Fruit fly (Drosophila melanogaster) whole organism, pupa: Measurements from ENCODE around the gene CG33702.

Experiments
- CG10348 ChIP-seq: fragments of 200-800 bp; sonication (Bioruptor generic); IDR thresholded peaks from 2 replicates; pipeline ENCODE4 v1.3.6; 2022; ENCODE audit warnings: missing biosample characterization, missing genetic modification characterization
- CG12605 ChIP-seq: fragments of 200-800 bp; sonication (Bioruptor generic); IDR thresholded peaks from 2 replicates; pipeline ENCODE4 v1.3.6; 2022; ENCODE audit warnings: missing biosample characterization, missing genetic modification characterization
- CG13204 ChIP-seq: fragments of 200-800 bp; sonication (Bioruptor generic); optimal IDR thresholded peaks from 2 replicates; lab custom pipeline; 2018; ENCODE audit warnings: missing biosample characterization, mild to moderate bottlenecking, missing genetic modification characterization, moderate library complexity
- CG14655 ChIP-seq: fragments of 200-800 bp; sonication (Bioruptor generic); optimal IDR thresholded peaks from 3 replicates; lab custom pipeline; 2017; ENCODE audit warnings: mild to moderate bottlenecking, missing biosample characterization, missing genetic modification reagents, missing genetic modification characterization
- CG15710 ChIP-seq: fragments of 200-800 bp; sonication (Bioruptor generic); optimal IDR thresholded peaks from 2 replicates; lab custom pipeline; 2018; ENCODE audit warnings: missing biosample characterization, mild to moderate bottlenecking, missing genetic modification characterization, moderate library complexity
- CG17806 ChIP-seq: fragments of 200-800 bp; sonication (Bioruptor generic); optimal IDR thresholded peaks from 2 replicates; lab custom pipeline; 2018; ENCODE audit warnings: missing biosample characterization, mild to moderate bottlenecking, missing genetic modification characterization, moderate library complexity
- CG32121 ChIP-seq: fragments of 200-800 bp; sonication (Bioruptor generic); IDR thresholded peaks from 2 replicates; pipeline ENCODE4 v1.3.6; 2022; ENCODE audit warnings: missing biosample characterization, missing genetic modification characterization
- CG34367 ChIP-seq: fragments of 200-800 bp; sonication (Bioruptor generic); optimal IDR thresholded peaks from 2 replicates; lab custom pipeline; 2018; ENCODE audit warnings: missing biosample characterization, mild to moderate bottlenecking, missing genetic modification characterization
- CG4496 ChIP-seq: fragments of 200-800 bp; sonication (Bioruptor generic); IDR thresholded peaks from 3 replicates; pipeline ENCODE4 v1.3.6; 2022; ENCODE audit warnings: missing biosample characterization, missing genetic modification characterization
- CG8159 ChIP-seq: fragments of 200-800 bp; sonication (Bioruptor generic); optimal IDR thresholded peaks from 3 replicates; lab custom pipeline; 2018; ENCODE audit warnings: missing biosample characterization, mild to moderate bottlenecking, missing genetic modification characterization, moderate library complexity
- CG8301 ChIP-seq: fragments of 200-800 bp; sonication (Bioruptor generic); optimal IDR thresholded peaks from 2 replicates; lab custom pipeline; 2018; ENCODE audit warnings: missing biosample characterization, mild to moderate bottlenecking, missing genetic modification characterization
- CG9948 ChIP-seq: fragments of 200-800 bp; sonication (Bioruptor generic); optimal IDR thresholded peaks from 2 replicates; lab custom pipeline; 2018; ENCODE audit warnings: missing biosample characterization, mild to moderate bottlenecking, missing genetic modification characterization, moderate library complexity
- D1 ChIP-seq: fragments of 200-800 bp; sonication (Bioruptor generic); optimal IDR thresholded peaks from 2 replicates; lab custom pipeline; 2018; ENCODE audit warnings: missing biosample characterization, mild to moderate bottlenecking, missing genetic modification characterization, moderate library complexity
- EcR ChIP-seq: fragments of 200-800 bp; sonication (Bioruptor generic); optimal IDR thresholded peaks from 3 replicates; lab custom pipeline; 2019; ENCODE audit warnings: missing biosample characterization, missing genetic modification characterization, mild to moderate bottlenecking, moderate library complexity, missing genetic modification reagents
- Ets98B ChIP-seq: fragments of 200-800 bp; sonication (Bioruptor generic); IDR thresholded peaks from 2 replicates; pipeline ENCODE4 v1.3.6; 2022; ENCODE audit warnings: missing biosample characterization, missing genetic modification characterization
- Pif1A ChIP-seq: fragments of 200-800 bp; sonication (Bioruptor generic); optimal IDR thresholded peaks from 3 replicates; lab custom pipeline; 2016; ENCODE audit warnings: missing biosample characterization, missing genetic modification characterization
- Pif1B ChIP-seq: fragments of 200-800 bp; sonication (Bioruptor generic); optimal IDR thresholded peaks from 3 replicates; lab custom pipeline; 2016; ENCODE audit warnings: missing biosample characterization, missing genetic modification characterization
- Snoo ChIP-seq: fragments of 200-800 bp; sonication (Bioruptor generic); optimal IDR thresholded peaks from 3 replicates; lab custom pipeline; 2017; ENCODE audit warnings: missing biosample characterization, mild to moderate bottlenecking, missing genetic modification characterization, inconsistent platforms
- fd96Ca ChIP-seq: fragments of 200-800 bp; sonication (Bioruptor generic); IDR thresholded peaks from 3 replicates; pipeline ENCODE4 v1.3.6; 2022; ENCODE audit warnings: missing biosample characterization, missing genetic modification characterization
- gl ChIP-seq: fragments of 200-800 bp; sonication (Bioruptor generic); optimal IDR thresholded peaks from 2 replicates; lab custom pipeline; 2018; ENCODE audit warnings: missing biosample characterization, mild to moderate bottlenecking, missing genetic modification characterization
- rn ChIP-seq: fragments of 200-800 bp; sonication (Bioruptor generic); IDR thresholded peaks from 2 replicates; pipeline ENCODE4 v1.3.6; 2022; ENCODE audit warnings: missing biosample characterization, missing genetic modification characterization

CG33702 gene

dm6 chr3L:9469079-9469478, 44.1 kb downstream of the CG33702 start:
- TF ChIP-seq CG9948 (tag; lab: Kevin White, UChicago) = no peak
- no peak for TF ChIP-seq CG8159 (tag; lab: Kevin White, UChicago)
- no peak for TF ChIP-seq D1 (tag; lab: Kevin White, UChicago)
- no peak for TF ChIP-seq CG10348
- no peak for TF ChIP-seq CG4496 (GFP tag; lab: Robert Waterston, UW)
- no peak for TF ChIP-seq CG32121
- no peak for TF ChIP-seq CG17806 (tag; lab: Kevin White, UChicago)
- TF ChIP-seq CG12605 (GFP tag; lab: Robert Waterston, UW) = no peak
- no peak for TF ChIP-seq Snoo (tag; lab: Kevin White, UChicago)
- no peak for TF ChIP-seq CG15710
- no peak for TF ChIP-seq rn (GFP tag; lab: Robert Waterston, UW)
- TF ChIP-seq, all 21 proteins: peak for 0

- TF ChIP-seq CG9948 (tag; lab: Kevin White, UChicago) = peak; percentile 10
- TF ChIP-seq CG32121 = no peak
- peak; percentile 18 for TF ChIP-seq CG8159 (tag; lab: Kevin White, UChicago)
- TF ChIP-seq Pif1A (GFP tag; lab: Kevin White, UChicago) = peak; percentile 27
Measured at dm6 chr3L:9468261-9468890, 44.8 kb downstream of the CG33702 start.

- no peak for TF ChIP-seq CG9948 (tag; lab: Kevin White, UChicago)
- peak; percentile 12 for TF ChIP-seq Snoo (tag; lab: Kevin White, UChicago)
- TF ChIP-seq CG8301 (tag; lab: Kevin White, UChicago) = no peak
- TF ChIP-seq CG17806 (tag; lab: Kevin White, UChicago) = no peak
- peak; percentile 43; the same call in 1 of the 2 replicates for TF ChIP-seq CG32121
- no peak for TF ChIP-seq EcR
- peak; percentile 80 for TF ChIP-seq Ets98B (GFP tag; lab: Robert Waterston, UW)
- peak; percentile 35 for TF ChIP-seq CG15710
- TF ChIP-seq fd96Ca (GFP tag; lab: Robert Waterston, UW) = peak; percentile 69
- no peak for TF ChIP-seq Pif1B (GFP tag; lab: Kevin White, UChicago)
- TF ChIP-seq rn (GFP tag; lab: Robert Waterston, UW) = no peak
- TF ChIP-seq Pif1A (GFP tag; lab: Kevin White, UChicago) = peak; percentile 59
- TF ChIP-seq CG12605 (GFP tag; lab: Robert Waterston, UW) = peak; percentile 72; the same call in 1 of the 2 replicates
- peak; percentile 64 for TF ChIP-seq gl (tag; lab: Kevin White, UChicago)
- TF ChIP-seq CG4496 (GFP tag; lab: Robert Waterston, UW) = peak; percentile 75
- TF ChIP-seq CG34367 (tag; lab: Kevin White, UChicago) = peak; percentile 26
- TF ChIP-seq D1 (tag; lab: Kevin White, UChicago) = no peak
- TF ChIP-seq CG14655 (GFP tag; lab: Kevin White, UChicago) = no peak
- TF ChIP-seq CG8159 (tag; lab: Kevin White, UChicago) = no peak
- no peak for TF ChIP-seq CG10348
- peak; percentile 57 for TF ChIP-seq CG13204 (GFP tag; lab: Kevin White, UChicago)
- TF ChIP-seq, all 21 proteins: peak for 11
Measured at dm6 chr3L:9467763-9468206, 45.4 kb downstream of the CG33702 start.

dm6 chr3L:9467267-9467666, 45.9 kb downstream of the CG33702 start:
- no peak for TF ChIP-seq Ets98B (GFP tag; lab: Robert Waterston, UW)
- TF ChIP-seq Pif1A (GFP tag; lab: Kevin White, UChicago) = no peak
- TF ChIP-seq CG8159 (tag; lab: Kevin White, UChicago) = no peak
- no peak for TF ChIP-seq CG12605 (GFP tag; lab: Robert Waterston, UW)
- TF ChIP-seq CG13204 (GFP tag; lab: Kevin White, UChicago) = no peak
- no peak for TF ChIP-seq CG34367 (tag; lab: Kevin White, UChicago)
- no peak for TF ChIP-seq Snoo (tag; lab: Kevin White, UChicago)
- no peak for TF ChIP-seq CG8301 (tag; lab: Kevin White, UChicago)
- no peak for TF ChIP-seq CG15710
- no peak for TF ChIP-seq EcR
- TF ChIP-seq fd96Ca (GFP tag; lab: Robert Waterston, UW) = no peak
- no peak for TF ChIP-seq CG32121
- TF ChIP-seq CG4496 (GFP tag; lab: Robert Waterston, UW) = no peak
- no peak for TF ChIP-seq rn (GFP tag; lab: Robert Waterston, UW)
- no peak for TF ChIP-seq CG14655 (GFP tag; lab: Kevin White, UChicago)

- TF ChIP-seq CG34367 (tag; lab: Kevin White, UChicago) = no peak
- TF ChIP-seq gl (tag; lab: Kevin White, UChicago) = no peak
- TF ChIP-seq CG9948 (tag; lab: Kevin White, UChicago) = peak; percentile 34
- TF ChIP-seq CG15710 = peak; percentile 7
- TF ChIP-seq CG10348 = no peak
- TF ChIP-seq CG14655 (GFP tag; lab: Kevin White, UChicago) = peak; percentile 41
- no peak for TF ChIP-seq Pif1A (GFP tag; lab: Kevin White, UChicago)
- TF ChIP-seq CG17806 (tag; lab: Kevin White, UChicago) = peak; percentile 26
- peak; percentile 1 for TF ChIP-seq CG8301 (tag; lab: Kevin White, UChicago)
- TF ChIP-seq CG8159 (tag; lab: Kevin White, UChicago) = peak; percentile 50
- no peak for TF ChIP-seq EcR
- no peak for TF ChIP-seq fd96Ca (GFP tag; lab: Robert Waterston, UW)
Measured at dm6 chr3L:9466595-9466994, 46.6 kb downstream of the CG33702 start.
